Worm (Caenorhabditis elegans): ENCODE data around the gene R11D1.1.

- TF ChIP-seq dmd-4 (tag; optimal IDR thresholded peaks at IDR 0.05; ENCODE audit: borderline replicate concordance) (no peak), ceh-9 (tag; optimal IDR thresholded peaks at IDR 0.05) (no peak), elt-2 (tag; optimal IDR thresholded peaks at IDR 0.05) (no peak), F13H6.1 (tag; optimal IDR thresholded peaks at IDR 0.05) (no peak), ceh-19 (GFP tag; optimal IDR thresholded peaks at IDR 0.05) (no peak), fkh-10 (GFP tag; optimal IDR thresholded peaks at IDR 0.05) (no peak), nhr-11 (tag; optimal IDR thresholded peaks at IDR 0.05) (no peak), hlh-15 (tag; optimal IDR thresholded peaks at IDR 0.05) (no peak), ets-4 (tag; optimal IDR thresholded peaks at IDR 0.05) (no peak), ref-2 (tag; optimal IDR thresholded peaks at IDR 0.05) (no peak), hlh-8 (tag; optimal IDR thresholded peaks at IDR 0.05) (no peak), ztf-16 (tag; optimal IDR thresholded peaks at IDR 0.05) (no peak), C08G9.2 (tag; optimal IDR thresholded peaks at IDR 0.05) (no peak), syd-9 (tag; optimal IDR thresholded peaks at IDR 0.05) (no peak)
Observed at ce11 chrV:12661619-12662018, 42.6 kb upstream of the R11D1.1 start, which contains the start of gene W05B10.3.

Data from whole organism, late embryonic.